Fruit fly (Drosophila melanogaster): ENCODE results near the gene CG3078.

dm6 chrX:2223454-2223853, 36.2 kb downstream of the CG3078 start, which contains the start of gene CG14052:
- no peak for TF ChIP-seq usp (GFP tag; optimal IDR thresholded peaks at IDR 0.05)
- TF ChIP-seq jim (GFP tag; optimal IDR thresholded peaks at IDR 0.05), result no peak
- no peak for TF ChIP-seq fru (GFP tag; optimal IDR thresholded peaks at IDR 0.05)

Data from whole organism, wandering third instar larva.